Worm (Caenorhabditis elegans): ENCODE measurements around the gene mrps-21.

The mrps-21 gene

DNA sequence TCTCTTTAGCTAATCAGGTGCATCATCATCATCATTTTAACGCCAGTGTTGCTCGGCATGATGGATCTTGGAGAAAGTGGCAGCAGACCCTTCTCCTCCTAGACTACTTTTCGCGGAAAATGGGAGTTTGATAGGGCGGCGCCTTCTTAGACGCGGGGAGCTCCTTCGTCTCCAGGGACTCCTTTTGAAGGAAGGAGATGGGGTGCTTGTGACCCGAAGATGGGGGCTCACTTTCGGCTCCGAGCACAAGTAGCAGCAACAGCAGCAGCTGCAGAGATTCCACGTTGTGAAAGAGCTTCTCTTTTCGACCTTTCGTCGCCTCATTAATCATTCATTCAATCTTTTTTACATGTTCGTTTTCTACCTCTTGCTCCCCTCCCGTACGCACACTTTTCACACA is 8.1 kb upstream of the mrps-21 start:
- TF ChIP-seq unc-120 (tag; optimal IDR thresholded peaks at IDR 0.05; ENCODE audit: poor library complexity, severe bottlenecking) (peak; percentile 36), blmp-1 (tag; optimal IDR thresholded peaks at IDR 0.05) (no peak), nhr-12 (tag; optimal IDR thresholded peaks at IDR 0.05) (no peak), sem-2 (GFP tag; optimal IDR thresholded peaks at IDR 0.05) (no peak), sptf-1 (tag; optimal IDR thresholded peaks at IDR 0.05) (no peak)

DNA sequence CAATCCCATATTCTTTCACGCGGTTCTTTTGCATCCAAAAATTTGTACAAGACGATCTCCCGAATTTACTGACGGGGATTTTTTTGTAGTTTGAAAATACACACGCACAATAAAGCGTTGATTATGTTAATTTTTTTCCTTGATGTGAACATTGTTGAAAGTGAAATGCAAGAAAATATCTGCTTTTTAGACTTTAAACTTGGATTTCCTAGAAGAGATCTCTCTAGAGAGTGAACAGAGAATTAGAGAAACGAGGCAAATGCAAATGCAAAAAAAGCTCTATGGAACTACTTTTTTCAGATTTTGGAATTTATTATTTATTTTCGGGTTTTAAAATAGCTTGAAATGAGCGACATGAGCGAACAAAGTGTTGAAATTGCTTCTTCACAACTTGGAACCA is 5.8 kb upstream of the mrps-21 start, which contains the start of gene F29B9.1:
TSS of gene F29B9.1 (plus strand) at position 301 of the 400 bp plus-strand sequence.
- TF ChIP-seq tbx-8 (GFP tag; optimal IDR thresholded peaks at IDR 0.05) (no peak), ceh-43 (GFP tag; optimal IDR thresholded peaks at IDR 0.05) (no peak), ham-2 (GFP tag; optimal IDR thresholded peaks at IDR 0.05) (no peak), nhr-2 (tag; optimal IDR thresholded peaks at IDR 0.05) (no peak), nhr-12 (tag; optimal IDR thresholded peaks at IDR 0.05) (no peak), zip-8 (tag; optimal IDR thresholded peaks at IDR 0.05) (no peak), sptf-1 (tag; optimal IDR thresholded peaks at IDR 0.05) (no peak), sem-2 (GFP tag; optimal IDR thresholded peaks at IDR 0.05) (no peak), mep-1 (tag; optimal IDR thresholded peaks at IDR 0.05) (no peak)

DNA sequence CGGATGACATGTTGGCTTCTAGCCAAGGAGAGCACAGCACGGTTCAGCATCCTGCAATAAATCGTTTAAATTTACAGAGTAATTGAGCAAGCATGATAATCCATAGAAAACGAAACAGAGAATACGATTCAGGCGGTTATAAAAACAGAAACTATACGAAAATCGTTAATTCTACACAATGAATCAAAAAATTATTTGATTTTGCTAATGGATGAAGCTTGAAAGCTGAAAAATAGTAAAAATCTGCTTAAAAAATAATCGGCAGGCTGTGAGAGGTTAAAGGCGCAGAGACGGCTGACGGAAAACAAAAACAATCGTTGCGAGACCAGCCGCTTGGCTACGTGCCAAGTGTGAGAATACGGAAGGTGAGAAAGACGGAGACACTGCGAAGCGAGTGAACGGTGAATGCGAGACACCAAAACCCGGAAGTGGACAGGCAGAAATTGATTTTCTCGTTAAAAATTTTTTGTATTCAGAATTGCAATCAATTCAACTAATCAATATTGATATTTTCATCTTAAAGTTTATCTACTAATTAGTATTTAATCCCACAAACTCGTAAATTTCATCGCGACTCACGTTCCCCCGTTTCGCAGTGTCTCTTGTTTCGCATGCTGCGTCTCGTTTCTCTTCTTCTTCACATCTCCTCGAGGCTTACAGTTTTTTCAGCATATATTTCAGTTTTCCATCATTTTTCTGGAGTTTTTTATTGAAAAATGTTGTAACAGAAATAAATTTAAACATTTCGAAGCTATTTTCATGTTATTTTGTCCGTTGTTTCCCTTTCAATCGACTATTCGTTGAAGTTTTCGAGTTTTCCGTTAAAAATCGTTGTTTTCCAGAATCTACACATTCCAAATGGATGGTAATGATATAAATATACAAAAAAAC is 1.1 kb upstream of the mrps-21 start, which contains the start of the genes F29B9.11 and jmjd-1.2:
TSS of gene F29B9.11 (minus strand) at position 51 of the 891 bp plus-strand sequence.
TSS of gene jmjd-1.2 (plus strand) at position 841 of the 891 bp plus-strand sequence.
- TF ChIP-seq nhr-28 (tag; optimal IDR thresholded peaks at IDR 0.05) (no peak), bed-3 (GFP tag; optimal IDR thresholded peaks at IDR 0.05) (peak; percentile 47), mab-5 (tag; optimal IDR thresholded peaks at IDR 0.05) (no peak), unc-39 (tag; optimal IDR thresholded peaks at IDR 0.05) (no peak), pha-4 (tag; optimal IDR thresholded peaks at IDR 0.05) (peak; percentile 28), nhr-237 (tag; optimal IDR thresholded peaks at IDR 0.05) (peak; percentile 89), tbx-8 (GFP tag; optimal IDR thresholded peaks at IDR 0.05) (peak; percentile 57), blmp-1 (tag; optimal IDR thresholded peaks at IDR 0.05) (no peak), M03D4.4 (tag; optimal IDR thresholded peaks at IDR 0.05) (no peak), lin-32 (GFP tag; optimal IDR thresholded peaks at IDR 0.05) (peak; percentile 55), sem-2 (GFP tag; optimal IDR thresholded peaks at IDR 0.05) (peak; percentile 48), sptf-1 (tag; optimal IDR thresholded peaks at IDR 0.05) (peak; percentile 80), elt-3 (tag; optimal IDR thresholded peaks at IDR 0.05) (no peak), lsy-2 (tag; optimal IDR thresholded peaks at IDR 0.05) (peak; percentile 68), hlh-1 (tag; optimal IDR thresholded peaks at IDR 0.05) (peak; percentile 22), drap-1 (GFP tag; optimal IDR thresholded peaks at IDR 0.05) (peak; percentile 77), unc-62 (GFP tag; optimal IDR thresholded peaks at IDR 0.05) (no peak), nhr-76 (tag; optimal IDR thresholded peaks at IDR 0.05) (no peak), ztf-11 (tag; optimal IDR thresholded peaks at IDR 0.05) (no peak), lin-13 (tag; optimal IDR thresholded peaks at IDR 0.05) (peak; percentile 75), mep-1 (tag; optimal IDR thresholded peaks at IDR 0.05) (peak; percentile 77), mls-2 (tag; optimal IDR thresholded peaks at IDR 0.05) (peak; percentile 77), ceh-39 (tag; optimal IDR thresholded peaks at IDR 0.05) (peak; percentile 34), snpc-4 (tag; optimal IDR thresholded peaks at IDR 0.05) (no peak), cnd-1 (tag; optimal IDR thresholded peaks at IDR 0.05) (peak; percentile 75), ceh-43 (GFP tag; optimal IDR thresholded peaks at IDR 0.05) (peak; percentile 5), unc-120 (tag; optimal IDR thresholded peaks at IDR 0.05; ENCODE audit: poor library complexity, severe bottlenecking) (peak; percentile 30), ces-1 (GFP tag; optimal IDR thresholded peaks at IDR 0.05) (peak; percentile 70), ham-2 (GFP tag; optimal IDR thresholded peaks at IDR 0.05) (peak; percentile 61), elt-1 (tag; optimal IDR thresholded peaks at IDR 0.05; ENCODE audit: borderline replicate concordance, insufficient read depth) (no peak), ceh-83 (GFP tag; optimal IDR thresholded peaks at IDR 0.05) (peak; percentile 60), flh-1 (GFP tag; optimal IDR thresholded peaks at IDR 0.05) (no peak)

All from whole organism, mixed stage, embryonic.